Fruit fly (Drosophila melanogaster) whole organism, embryonic: ENCODE data around the gene CG10132.

Experiments
- Abd-B ChIP-seq: fragments of 200-800 bp; sonication (Bioruptor generic); optimal IDR thresholded peaks from 2 replicates; lab custom pipeline; 2018; ENCODE audit warnings: missing biosample characterization, mild to moderate bottlenecking, missing genetic modification characterization, moderate library complexity
- BtbVII ChIP-seq: fragments of 200-800 bp; sonication (Bioruptor generic); optimal IDR thresholded peaks from 3 replicates; lab custom pipeline; 2017; ENCODE audit warnings: missing biosample characterization, mild to moderate bottlenecking, missing genetic modification characterization
- CG11695 ChIP-seq: fragments of 200-800 bp; sonication (Bioruptor generic); IDR thresholded peaks from 3 replicates; pipeline ENCODE4 v1.3.6; 2022; ENCODE audit warnings: missing biosample characterization, missing genetic modification characterization
- CG12104 ChIP-seq: fragments of 200-800 bp; sonication (Bioruptor generic); optimal IDR thresholded peaks from 3 replicates; lab custom pipeline; 2016; ENCODE audit warnings: missing biosample characterization, missing genetic modification characterization
- CG14710 ChIP-seq: fragments of 200-800 bp; sonication (Bioruptor generic); optimal IDR thresholded peaks from 3 replicates; lab custom pipeline; 2019; ENCODE audit warnings: missing biosample characterization, mild to moderate bottlenecking, missing genetic modification characterization, moderate library complexity
- CG15696 ChIP-seq: fragments of 200-800 bp; sonication (Bioruptor generic); optimal IDR thresholded peaks from 2 replicates; lab custom pipeline; 2019; ENCODE audit warnings: missing biosample characterization, mild to moderate bottlenecking, missing genetic modification characterization, moderate library complexity
- CG16863 ChIP-seq: fragments of 200-800 bp; sonication (Bioruptor generic); optimal IDR thresholded peaks from 3 replicates; lab custom pipeline; 2016; ENCODE audit warnings: missing biosample characterization, missing genetic modification characterization
- CG17186 ChIP-seq: fragments of 200-800 bp; sonication (Bioruptor generic); optimal IDR thresholded peaks from 3 replicates; lab custom pipeline; 2017; ENCODE audit warnings: missing biosample characterization, missing genetic modification reagents, missing genetic modification characterization
- CG17359 ChIP-seq: fragments of 200-800 bp; sonication (Bioruptor generic); optimal IDR thresholded peaks from 3 replicates; lab custom pipeline; 2018; ENCODE audit warnings: missing biosample characterization, mild to moderate bottlenecking, missing genetic modification characterization, moderate library complexity
- CG17385 ChIP-seq: fragments of 200-800 bp; sonication (Bioruptor generic); optimal IDR thresholded peaks from 3 replicates; lab custom pipeline; 2018; ENCODE audit warnings: missing biosample characterization, mild to moderate bottlenecking, missing genetic modification characterization
- CG18619 ChIP-seq: fragments of 200-800 bp; sonication (Bioruptor generic); optimal IDR thresholded peaks from 3 replicates; lab custom pipeline; 2017; ENCODE audit warnings: missing biosample characterization, mild to moderate bottlenecking, missing genetic modification characterization
- CG2199 ChIP-seq: fragments of 200-800 bp; sonication (Bioruptor generic); IDR thresholded peaks from 3 replicates; pipeline ENCODE4 v1.3.6; 2022; ENCODE audit warnings: missing biosample characterization, missing genetic modification characterization
- CG34376 ChIP-seq: fragments of 200-800 bp; sonication (Bioruptor generic); optimal IDR thresholded peaks from 2 replicates; lab custom pipeline; 2018; ENCODE audit warnings: missing biosample characterization, mild to moderate bottlenecking, missing genetic modification characterization
- CG4730 ChIP-seq: fragments of 200-800 bp; sonication (Bioruptor generic); IDR thresholded peaks from 2 replicates; pipeline ENCODE4 v1.3.6; 2022; ENCODE audit warnings: missing biosample characterization, missing genetic modification characterization
- CG5180 ChIP-seq: fragments of 200-800 bp; sonication (Bioruptor generic); optimal IDR thresholded peaks from 3 replicates; lab custom pipeline; 2017; ENCODE audit warnings: missing biosample characterization, missing genetic modification characterization, mild to moderate bottlenecking, moderate library complexity, missing genetic modification reagents
- CG6765 ChIP-seq: fragments of 200-800 bp; sonication (Bioruptor generic); optimal IDR thresholded peaks from 3 replicates; lab custom pipeline; 2017; ENCODE audit warnings: missing biosample characterization, mild to moderate bottlenecking, missing genetic modification characterization
- CG8359 ChIP-seq: fragments of 200-800 bp; sonication (Bioruptor generic); optimal IDR thresholded peaks from 2 replicates; lab custom pipeline; 2017; ENCODE audit warnings: missing biosample characterization, mild to moderate bottlenecking, missing genetic modification characterization, borderline replicate concordance
- CG8478 ChIP-seq: fragments of >200 bp; optimal IDR thresholded peaks from 2 replicates; lab custom pipeline; 2018
- CG9932 ChIP-seq: fragments of 200-800 bp; sonication (Bioruptor generic); IDR thresholded peaks from 2 replicates; pipeline ENCODE4 v1.3.6; 2022; ENCODE audit warnings: missing biosample characterization, missing genetic modification characterization
- CrebB ChIP-seq: fragments of 200-800 bp; sonication (Bioruptor generic); optimal IDR thresholded peaks from 3 replicates; lab custom pipeline; 2018; ENCODE audit warnings: missing biosample characterization, mild to moderate bottlenecking, missing genetic modification characterization
- Dad ChIP-seq: fragments of 200-800 bp; sonication (Bioruptor generic); optimal IDR thresholded peaks from 3 replicates; lab custom pipeline; 2016; ENCODE audit warnings: missing biosample characterization, missing genetic modification characterization
- Dbx ChIP-seq: fragments of 200-800 bp; sonication (Bioruptor generic); IDR thresholded peaks from 3 replicates; pipeline ENCODE4 v1.3.6; 2022; ENCODE audit warnings: missing biosample characterization, missing genetic modification characterization
- Ets97D ChIP-seq: fragments of 200-800 bp; sonication (Bioruptor generic); optimal IDR thresholded peaks from 3 replicates; lab custom pipeline; 2016; ENCODE audit warnings: missing biosample characterization, missing genetic modification characterization
- Gsc ChIP-seq: fragments of 200-800 bp; sonication (Bioruptor generic); IDR thresholded peaks from 2 replicates; pipeline ENCODE4 v1.3.6; 2022; ENCODE audit warnings: missing biosample characterization, missing genetic modification characterization
- Lim3 ChIP-seq: fragments of 200-800 bp; sonication (Bioruptor generic); IDR thresholded peaks from 2 replicates; pipeline ENCODE4 v1.3.6; 2022; ENCODE audit warnings: missing biosample characterization, missing genetic modification characterization
- Meics ChIP-seq: fragments of 200-800 bp; sonication (Bioruptor generic); optimal IDR thresholded peaks from 2 replicates; lab custom pipeline; 2017; ENCODE audit warnings: missing biosample characterization, mild to moderate bottlenecking, missing genetic modification characterization
- NfI ChIP-seq: fragments of 200-800 bp; sonication (Bioruptor generic); optimal IDR thresholded peaks from 3 replicates; lab custom pipeline; 2018; ENCODE audit warnings: missing biosample characterization, mild to moderate bottlenecking, missing genetic modification characterization, moderate library complexity
- PHDP ChIP-seq: fragments of 200-800 bp; sonication (Bioruptor generic); optimal IDR thresholded peaks from 3 replicates; lab custom pipeline; 2018; ENCODE audit warnings: missing biosample characterization, mild to moderate bottlenecking, missing genetic modification characterization, moderate library complexity
- Pdp1 ChIP-seq, 2 experiments: fragments of 200-800 bp; sonication (Bioruptor generic); optimal IDR thresholded peaks; 3 replicates each; lab custom pipeline; 2016; ENCODE audit warnings: missing biosample characterization in 2 of 2, missing genetic modification characterization in 2 of 2, mild to moderate bottlenecking in 1 of 2, moderate library complexity in 1 of 2
- chinmo ChIP-seq: fragments of 200-800 bp; sonication (Bioruptor generic); IDR thresholded peaks from 4 replicates; pipeline ENCODE4 v1.3.6; 2022; ENCODE audit warnings: missing biosample characterization, missing genetic modification characterization; ENCODE audit not compliant: partially characterized antibody
- crp ChIP-seq, 2 experiments: fragments of 200-800 bp; sonication (Bioruptor generic); optimal IDR thresholded peaks; 2 replicates in 1 of 2; 3 replicates in 1 of 2; lab custom pipeline; 2017; ENCODE audit warnings: missing biosample characterization in 2 of 2, missing genetic modification characterization in 2 of 2, mild to moderate bottlenecking in 1 of 2, moderate library complexity in 1 of 2
- dimm ChIP-seq: fragments of 200-800 bp; sonication (Bioruptor generic); IDR thresholded peaks from 2 replicates; pipeline ENCODE4 v1.3.6; 2022; ENCODE audit warnings: missing biosample characterization, missing genetic modification characterization
- ems ChIP-seq: fragments of 200-800 bp; sonication (Bioruptor generic); optimal IDR thresholded peaks from 3 replicates; lab custom pipeline; 2016; ENCODE audit warnings: missing biosample characterization, missing genetic modification characterization
- en ChIP-seq: fragments of 200-800 bp; sonication (Bioruptor generic); optimal IDR thresholded peaks from 2 replicates; lab custom pipeline; 2016; ENCODE audit warnings: missing biosample characterization, missing genetic modification characterization
- exex ChIP-seq: fragments of 200-800 bp; sonication (Bioruptor generic); optimal IDR thresholded peaks from 4 replicates; lab custom pipeline; 2018; ENCODE audit warnings: missing biosample characterization, mild to moderate bottlenecking, missing genetic modification characterization, moderate library complexity
- jing ChIP-seq: fragments of 200-800 bp; sonication (Bioruptor generic); optimal IDR thresholded peaks from 2 replicates; lab custom pipeline; 2018; ENCODE audit warnings: missing biosample characterization, mild to moderate bottlenecking, missing genetic modification characterization
- kay ChIP-seq: fragments of 200-800 bp; sonication (Bioruptor generic); optimal IDR thresholded peaks from 2 replicates; lab custom pipeline; 2016; ENCODE audit warnings: missing biosample characterization, missing genetic modification characterization
- mld ChIP-seq: fragments of 200-800 bp; sonication (Bioruptor generic); IDR thresholded peaks from 3 replicates; pipeline ENCODE4 v1.3.6; 2022; ENCODE audit warnings: missing biosample characterization, missing genetic modification characterization; ENCODE audit not compliant: partially characterized antibody
- nom ChIP-seq: fragments of 200-800 bp; sonication (Bioruptor generic); optimal IDR thresholded peaks from 2 replicates; lab custom pipeline; 2017; ENCODE audit warnings: missing biosample characterization, missing genetic modification characterization, mild to moderate bottlenecking, moderate library complexity, missing genetic modification reagents
- odd ChIP-seq: fragments of 200-800 bp; sonication (Bioruptor generic); optimal IDR thresholded peaks from 2 replicates; lab custom pipeline; 2017; ENCODE audit warnings: missing biosample characterization, mild to moderate bottlenecking, missing genetic modification characterization
- p53 ChIP-seq: fragments of 200-800 bp; sonication (Bioruptor generic); optimal IDR thresholded peaks from 2 replicates; lab custom pipeline; 2016; ENCODE audit warnings: missing biosample characterization, missing genetic modification characterization
- pfk ChIP-seq: fragments of 200-800 bp; sonication (Bioruptor generic); optimal IDR thresholded peaks from 2 replicates; lab custom pipeline; 2018; ENCODE audit warnings: missing biosample characterization, mild to moderate bottlenecking, missing genetic modification characterization, moderate library complexity
- sd ChIP-seq: fragments of 200-800 bp; sonication (Bioruptor generic); optimal IDR thresholded peaks from 3 replicates; lab custom pipeline; 2018; ENCODE audit warnings: missing biosample characterization, mild to moderate bottlenecking, missing genetic modification characterization, moderate library complexity
- slp2 ChIP-seq: fragments of 200-800 bp; sonication (Bioruptor generic); optimal IDR thresholded peaks from 2 replicates; lab custom pipeline; 2016; ENCODE audit warnings: missing biosample characterization, missing genetic modification characterization
- tap ChIP-seq: fragments of 200-800 bp; optimal IDR thresholded peaks from 3 replicates; lab custom pipeline; 2019; ENCODE audit warnings: missing biosample characterization, mild to moderate bottlenecking, missing genetic modification characterization, moderate library complexity
- trh ChIP-seq: fragments of 200-800 bp; sonication (Bioruptor generic); optimal IDR thresholded peaks from 2 replicates; lab custom pipeline; 2016; ENCODE audit warnings: missing biosample characterization, missing genetic modification characterization
- tup ChIP-seq: fragments of 200-800 bp; sonication (Bioruptor generic); optimal IDR thresholded peaks from 2 replicates; lab custom pipeline; 2016; ENCODE audit warnings: missing biosample characterization, mild to moderate bottlenecking, missing genetic modification characterization, moderate library complexity
- vfl ChIP-seq: fragments of 200-800 bp; sonication (Bioruptor generic); optimal IDR thresholded peaks from 2 replicates; lab custom pipeline; 2016; ENCODE audit warnings: missing biosample characterization, missing genetic modification characterization
- wek ChIP-seq: fragments of 200-800 bp; sonication (Bioruptor generic); optimal IDR thresholded peaks from 3 replicates; lab custom pipeline; 2018; ENCODE audit warnings: missing biosample characterization, mild to moderate bottlenecking, missing genetic modification characterization, moderate library complexity
- zf30C ChIP-seq: fragments of 200-800 bp; sonication (Bioruptor generic); optimal IDR thresholded peaks from 3 replicates; lab custom pipeline; 2018; ENCODE audit warnings: missing biosample characterization, mild to moderate bottlenecking, missing genetic modification characterization
- zfh1 ChIP-seq: fragments of 200-800 bp; sonication (Bioruptor generic); IDR thresholded peaks from 3 replicates; pipeline ENCODE4 v1.3.6; 2022; ENCODE audit warnings: missing biosample characterization, missing genetic modification characterization

Gene CG10132

dm6 chr2L:19548158-19548557 lies 29.5 kb downstream of the CG10132 start, which contains the start of gene Tep4:
TSS of gene Tep4 (plus strand) at chr2L:19548507.
- TF ChIP-seq sd (tag; lab: Kevin White, UChicago) (peak; percentile 14), slp2 (GFP tag; lab: Kevin White, UChicago) (no peak), odd (no peak), CG5180 (GFP tag; lab: Kevin White, UChicago) (no peak), wek (GFP tag; lab: Kevin White, UChicago) (peak; percentile 23), CG12104 (GFP tag; lab: Kevin White, UChicago) (no peak), Dad (no peak), PHDP (tag; lab: Kevin White, UChicago) (no peak), CG15696 (tag; lab: Kevin White, UChicago) (no peak), Meics (no peak), CG17385 (GFP tag; lab: Kevin White, UChicago) (peak; percentile 4), kay (GFP tag; lab: Kevin White, UChicago) (peak; percentile 56), Dbx (no peak), CG11695 (GFP tag; lab: Robert Waterston, UW) (no peak), Lim3 (GFP tag; lab: Robert Waterston, UW) (no peak), BtbVII (peak; percentile 86), zfh1 (GFP tag; lab: Robert Waterston, UW) (no peak), CG34376 (peak; percentile 42), NfI (GFP tag; lab: Kevin White, UChicago) (no peak), zf30C (GFP tag; lab: Kevin White, UChicago) (no peak), CG6765 (GFP tag; lab: Kevin White, UChicago) (no peak), ems (GFP tag; lab: Kevin White, UChicago) (no peak), nom (GFP tag; lab: Kevin White, UChicago) (peak; percentile 2), Gsc (GFP tag; lab: Robert Waterston, UW) (no peak), exex (tag; lab: Kevin White, UChicago) (peak; percentile 36), tup (GFP tag; lab: Kevin White, UChicago) (no peak), trh (no peak), Abd-B (no peak), CG8478 (lab: Kevin White, UChicago) (no peak), CG17359 (tag; lab: Kevin White, UChicago) (no peak), dimm (GFP tag; lab: Robert Waterston, UW) (no peak), CG17186 (GFP tag; lab: Kevin White, UChicago) (no peak), CG4730 (no peak), CG2199 (GFP tag; lab: Robert Waterston, UW) (0 out of 3 replicates have a peak, but pooled peaks have one; percentile 6), crp (GFP tag; optimal IDR thresholded peaks at IDR 0.05; lab: Kevin White, UChicago) (peak in 1 of 2 experiments; percentile 44), jing (no peak), tap (tag; lab: Kevin White, UChicago) (no peak), CG9932 (GFP tag; lab: Robert Waterston, UW) (no peak), Pdp1 (GFP tag; optimal IDR thresholded peaks at IDR 0.05; lab: Kevin White, UChicago) (peak in 1 of 2 experiments; percentile 39), vfl (no peak), CG16863 (GFP tag; lab: Kevin White, UChicago) (no peak), CG18619 (GFP tag; lab: Kevin White, UChicago) (no peak), pfk (no peak), CrebB (peak; percentile 54), mld (GFP tag; lab: Robert Waterston, UW) (no peak), chinmo (GFP tag; lab: Robert Waterston, UW) (peak; percentile 92; the same call in 3 of the 4 replicates), en (GFP tag; lab: Kevin White, UChicago) (no peak), CG8359 (no peak), p53 (GFP tag; lab: Kevin White, UChicago) (no peak), CG14710 (tag; lab: Kevin White, UChicago) (no peak), Ets97D (no peak)
